Worm (Caenorhabditis elegans) whole organism, midembryonic: ENCODE data around the gene bus-1.

Experiments
- T22C8.4 ChIP-seq: fragments of 200-800 bp; sonication (Bioruptor generic); IDR thresholded peaks from 2 replicates; pipeline ENCODE4 v1.3.6; 2022; ENCODE audit warnings: missing genetic modification characterization, missing compliant biosample characterization
- cog-1 ChIP-seq: sonication (generic microtip); optimal IDR thresholded peaks from 2 replicates; lab custom pipeline; 2016; ENCODE audit warnings: missing genetic modification characterization, missing compliant biosample characterization
- flt-1 ChIP-seq: fragments of 200-800 bp; sonication (Bioruptor generic); IDR thresholded peaks from 2 replicates; pipeline ENCODE4 v1.3.6; 2022; ENCODE audit warnings: missing genetic modification characterization, missing compliant biosample characterization
- klf-2 ChIP-seq: fragments of 200-800 bp; sonication (Bioruptor generic); conservative IDR thresholded peaks from 2 replicates; pipeline ENCODE4 v1.3.6; 2022; ENCODE audit warnings: missing genetic modification reagents, missing genetic modification characterization, missing compliant biosample characterization
- med-1 ChIP-seq: sonication (generic microtip); optimal IDR thresholded peaks from 2 replicates; lab custom pipeline; 2017; ENCODE audit warnings: missing genetic modification characterization, mild to moderate bottlenecking, missing compliant biosample characterization, antibody characterized with exemption, missing genetic modification reagents; ENCODE audit not compliant: insufficient read depth
- ref-1 ChIP-seq: fragments of 200-800 bp; sonication (Bioruptor generic); conservative IDR thresholded peaks from 2 replicates; pipeline ENCODE4 v1.3.6; 2022; ENCODE audit warnings: missing genetic modification reagents, missing genetic modification characterization, missing compliant biosample characterization
- tab-1 ChIP-seq: fragments of 200-800 bp; sonication (Bioruptor generic); IDR thresholded peaks from 2 replicates; pipeline ENCODE4 v1.3.6; 2022; ENCODE audit warnings: missing genetic modification characterization, missing compliant biosample characterization
- ztf-23 ChIP-seq: fragments of 200-800 bp; sonication (Bioruptor generic); IDR thresholded peaks from 2 replicates; pipeline ENCODE4 v1.3.6; 2022; ENCODE audit warnings: missing genetic modification reagents, missing genetic modification characterization, missing compliant biosample characterization
- ztf-29 ChIP-seq: fragments of 200-800 bp; sonication (Bioruptor generic); IDR thresholded peaks from 2 replicates; pipeline ENCODE4 v1.3.6; 2022; ENCODE audit warnings: missing genetic modification reagents, missing genetic modification characterization, missing compliant biosample characterization

bus-1 gene

ce11 chrV:9003291-9003690 lies 21.3 kb downstream of the bus-1 start, which contains the start of gene srx-1:
srx-1 (plus strand) TSS chrV:9003672.
- no peak for TF ChIP-seq ref-1 (GFP tag; lab: Robert Waterston, UW)
- no peak for TF ChIP-seq tab-1 (GFP tag; lab: Robert Waterston, UW)
- TF ChIP-seq flt-1 (GFP tag; lab: Robert Waterston, UW) = no peak
- TF ChIP-seq ztf-29 = no peak
- TF ChIP-seq med-1 (GFP tag; lab: Kevin White, UChicago) = no peak
- no peak for TF ChIP-seq ztf-23 (GFP tag; lab: Robert Waterston, UW)
- no peak for TF ChIP-seq T22C8.4 (GFP tag; lab: Robert Waterston, UW)
- no peak for TF ChIP-seq klf-2 (GFP tag; lab: Robert Waterston, UW)
- TF ChIP-seq cog-1 (tag; lab: Kevin White, UChicago) = no peak

- TF ChIP-seq ztf-23 (GFP tag; lab: Robert Waterston, UW) (no peak), med-1 (GFP tag; lab: Kevin White, UChicago) (no peak), klf-2 (GFP tag; lab: Robert Waterston, UW) (no peak), flt-1 (GFP tag; lab: Robert Waterston, UW) (no peak), ztf-29 (no peak), ref-1 (GFP tag; lab: Robert Waterston, UW) (no peak), cog-1 (tag; lab: Kevin White, UChicago) (no peak), tab-1 (GFP tag; lab: Robert Waterston, UW) (no peak), T22C8.4 (GFP tag; lab: Robert Waterston, UW) (no peak)
Observed at ce11 chrV:9001175-9001574, 23.4 kb downstream of the bus-1 start, which contains the start of gene F59E11.2. F59E11.2 (plus strand) TSS chrV:9001475.

ce11 chrV:8994801-8995200 lies 29.8 kb downstream of the bus-1 start, which contains the start of gene F59E11.5:
F59E11.5 (plus strand) TSS chrV:8995101.
- TF ChIP-seq ztf-23 (GFP tag; lab: Robert Waterston, UW) = no peak
- no peak for TF ChIP-seq klf-2 (GFP tag; lab: Robert Waterston, UW)
- TF ChIP-seq T22C8.4 (GFP tag; lab: Robert Waterston, UW) = no peak
- TF ChIP-seq ztf-29 = no peak
- TF ChIP-seq ref-1 (GFP tag; lab: Robert Waterston, UW) = no peak
- TF ChIP-seq flt-1 (GFP tag; lab: Robert Waterston, UW) = no peak
- no peak for TF ChIP-seq cog-1 (tag; lab: Kevin White, UChicago)

- TF ChIP-seq flt-1 (GFP tag; lab: Robert Waterston, UW) (no peak), ref-1 (GFP tag; lab: Robert Waterston, UW) (no peak)
Observed at ce11 chrV:8994272-8994671, 30.3 kb downstream of the bus-1 start.

- no peak for TF ChIP-seq klf-2 (GFP tag; lab: Robert Waterston, UW)
- TF ChIP-seq ztf-29 = no peak
- no peak for TF ChIP-seq ref-1 (GFP tag; lab: Robert Waterston, UW)
- no peak for TF ChIP-seq ztf-23 (GFP tag; lab: Robert Waterston, UW)
- TF ChIP-seq cog-1 (tag; lab: Kevin White, UChicago) = no peak
- TF ChIP-seq tab-1 (GFP tag; lab: Robert Waterston, UW) = no peak
- TF ChIP-seq T22C8.4 (GFP tag; lab: Robert Waterston, UW) = no peak
- no peak for TF ChIP-seq flt-1 (GFP tag; lab: Robert Waterston, UW)
- TF ChIP-seq med-1 (GFP tag; lab: Kevin White, UChicago) = no peak
Observed at ce11 chrV:8991679-8992078, 32.9 kb downstream of the bus-1 start, which contains the start of gene F59E11.6. F59E11.6 (plus strand) TSS chrV:8991789.

ce11 chrV:8990194-8990649 lies 34.4 kb downstream of the bus-1 start, which contains the start of gene F59E11.7:
F59E11.7 (plus strand) TSS chrV:8990244.
- TF ChIP-seq klf-2 (GFP tag; lab: Robert Waterston, UW) = no peak

- TF ChIP-seq flt-1 (GFP tag; lab: Robert Waterston, UW) = no peak
- no peak for TF ChIP-seq med-1 (GFP tag; lab: Kevin White, UChicago)
Observed at ce11 chrV:8988104-8988503, 36.5 kb downstream of the bus-1 start, which contains the start of gene str-87. str-87 (minus strand) TSS chrV:8988204.

ce11 chrV:8985740-8986139 lies 38.9 kb downstream of the bus-1 start, which contains the start of gene str-85:
str-85 (minus strand) TSS chrV:8985840.
- TF ChIP-seq tab-1 (GFP tag; lab: Robert Waterston, UW) = no peak
- no peak for TF ChIP-seq ref-1 (GFP tag; lab: Robert Waterston, UW)
- no peak for TF ChIP-seq med-1 (GFP tag; lab: Kevin White, UChicago)
- TF ChIP-seq T22C8.4 (GFP tag; lab: Robert Waterston, UW) = no peak
- no peak for TF ChIP-seq cog-1 (tag; lab: Kevin White, UChicago)
- no peak for TF ChIP-seq flt-1 (GFP tag; lab: Robert Waterston, UW)
- no peak for TF ChIP-seq ztf-29
- TF ChIP-seq klf-2 (GFP tag; lab: Robert Waterston, UW) = no peak
- no peak for TF ChIP-seq ztf-23 (GFP tag; lab: Robert Waterston, UW)

ce11 chrV:8984783-8985182 lies 39.8 kb downstream of the bus-1 start:
- TF ChIP-seq tab-1 (GFP tag; lab: Robert Waterston, UW) = no peak
- TF ChIP-seq klf-2 (GFP tag; lab: Robert Waterston, UW) = no peak
- no peak for TF ChIP-seq T22C8.4 (GFP tag; lab: Robert Waterston, UW)
- TF ChIP-seq ztf-23 (GFP tag; lab: Robert Waterston, UW) = no peak
- TF ChIP-seq ref-1 (GFP tag; lab: Robert Waterston, UW) = no peak
- TF ChIP-seq cog-1 (tag; lab: Kevin White, UChicago) = no peak
- no peak for TF ChIP-seq ztf-29
- TF ChIP-seq flt-1 (GFP tag; lab: Robert Waterston, UW) = no peak
- no peak for TF ChIP-seq med-1 (GFP tag; lab: Kevin White, UChicago)

ce11 chrV:8983604-8984003 lies 41.0 kb downstream of the bus-1 start, which contains the start of gene str-86:
str-86 (minus strand) TSS chrV:8983704.
- TF ChIP-seq cog-1 (tag; lab: Kevin White, UChicago) (no peak), ztf-29 (no peak), ref-1 (GFP tag; lab: Robert Waterston, UW) (no peak), T22C8.4 (GFP tag; lab: Robert Waterston, UW) (no peak), ztf-23 (GFP tag; lab: Robert Waterston, UW) (no peak), klf-2 (GFP tag; lab: Robert Waterston, UW) (no peak), tab-1 (GFP tag; lab: Robert Waterston, UW) (no peak), flt-1 (GFP tag; lab: Robert Waterston, UW) (no peak), med-1 (GFP tag; lab: Kevin White, UChicago) (no peak)
